Worm (Caenorhabditis elegans) whole organism, L3 larva: ENCODE results near the gene F20D6.15.

ENCODE experiments used
- R02D3.7 ChIP-seq: fragments of 150-350 bp; optimal IDR thresholded peaks from 2 replicates; lab custom pipeline; 2014; ENCODE audit warnings: missing biosample characterization, missing genetic modification characterization
- aly-2 ChIP-seq: fragments of 150-350 bp; optimal IDR thresholded peaks from 2 replicates; lab custom pipeline; 2014; ENCODE audit warnings: missing biosample characterization, missing genetic modification characterization
- ama-1 ChIP-seq: fragments of 150-350 bp; optimal IDR thresholded peaks from 2 replicates; lab custom pipeline; 2018
- ceh-16 ChIP-seq: sonication (generic microtip); optimal IDR thresholded peaks from 2 replicates; lab custom pipeline; 2017; ENCODE audit warnings: missing biosample characterization, missing genetic modification characterization
- ceh-28 ChIP-seq: fragments of 150-350 bp; optimal IDR thresholded peaks from 2 replicates; lab custom pipeline; 2014; ENCODE audit warnings: missing biosample characterization, missing genetic modification reagents, missing genetic modification characterization
- ceh-82 ChIP-seq: fragments of 150-350 bp; optimal IDR thresholded peaks from 2 replicates; lab custom pipeline; 2014; ENCODE audit warnings: missing biosample characterization, missing genetic modification characterization
- ceh-9 ChIP-seq: sonication (generic microtip); optimal IDR thresholded peaks from 2 replicates; lab custom pipeline; 2018; ENCODE audit warnings: missing biosample characterization, missing genetic modification characterization
- daf-12 ChIP-seq: fragments of 150-350 bp; optimal IDR thresholded peaks from 2 replicates; lab custom pipeline; 2014; ENCODE audit warnings: missing biosample characterization, missing genetic modification reagents, missing genetic modification characterization
- egl-27 ChIP-seq: sonication (generic microtip); optimal IDR thresholded peaks from 4 replicates; lab custom pipeline; 2017; ENCODE audit warnings: missing biosample characterization, missing genetic modification reagents, missing genetic modification characterization
- egl-5 ChIP-seq: fragments of 150-350 bp; optimal IDR thresholded peaks from 2 replicates; lab custom pipeline; 2017; ENCODE audit warnings: missing biosample characterization, missing genetic modification reagents, missing genetic modification characterization, inconsistent platforms
- elt-1 ChIP-seq: fragments of 150-350 bp; optimal IDR thresholded peaks from 2 replicates; lab custom pipeline; 2014; ENCODE audit warnings: missing biosample characterization, missing genetic modification characterization
- elt-2 ChIP-seq: sonication (generic microtip); optimal IDR thresholded peaks from 2 replicates; lab custom pipeline; 2016; ENCODE audit warnings: missing genetic modification reagents, mild to moderate bottlenecking, missing genetic modification characterization, missing compliant biosample characterization
- elt-3 ChIP-seq, 3 experiments: fragments of 150-350 bp in 1 of 3; sonication (generic microtip) in 2 of 3; optimal IDR thresholded peaks; 2 replicates in 2 of 3; 4 replicates in 1 of 3; lab custom pipeline; 2014 to 2017; ENCODE audit warnings: missing biosample characterization in 3 of 3, missing genetic modification characterization in 3 of 3
- fkh-2 ChIP-seq: fragments of 150-350 bp; optimal IDR thresholded peaks from 2 replicates; lab custom pipeline; 2014; ENCODE audit warnings: missing biosample characterization, missing genetic modification reagents, missing genetic modification characterization
- hmg-11 ChIP-seq: sonication (generic microtip); optimal IDR thresholded peaks from 2 replicates; lab custom pipeline; 2016; ENCODE audit warnings: missing genetic modification characterization, missing compliant biosample characterization
- jun-1 ChIP-seq: fragments of 150-350 bp; optimal IDR thresholded peaks from 2 replicates; lab custom pipeline; 2014; ENCODE audit warnings: missing biosample characterization, missing genetic modification reagents, missing genetic modification characterization
- lin-15B ChIP-seq: fragments of 150-350 bp; optimal IDR thresholded peaks from 2 replicates; lab custom pipeline; 2014; ENCODE audit warnings: missing biosample characterization, missing genetic modification characterization
- lin-39 ChIP-seq: fragments of 150-350 bp; optimal IDR thresholded peaks from 2 replicates; lab custom pipeline; 2018; ENCODE audit warnings: missing biosample characterization, missing genetic modification reagents, missing genetic modification characterization
- mdl-1 ChIP-seq: fragments of 150-350 bp; optimal IDR thresholded peaks from 2 replicates; lab custom pipeline; 2014; ENCODE audit warnings: missing biosample characterization, missing genetic modification characterization
- mml-1 ChIP-seq: fragments of 150-350 bp; sonication (generic microtip); optimal IDR thresholded peaks from 3 replicates; lab custom pipeline; 2014; ENCODE audit warnings: missing biosample characterization, missing genetic modification characterization
- nfya-1 ChIP-seq: sonication (generic microtip); optimal IDR thresholded peaks from 2 replicates; lab custom pipeline; 2017; ENCODE audit warnings: missing genetic modification characterization, mild to moderate bottlenecking, missing compliant biosample characterization, antibody characterized with exemption, moderate library complexity; ENCODE audit not compliant: insufficient read depth
- nhr-11 ChIP-seq: fragments of 150-350 bp; optimal IDR thresholded peaks from 2 replicates; lab custom pipeline; 2014; ENCODE audit warnings: missing biosample characterization, missing genetic modification characterization
- nhr-23 ChIP-seq: fragments of 150-350 bp; optimal IDR thresholded peaks from 2 replicates; lab custom pipeline; 2014; ENCODE audit warnings: missing biosample characterization, missing genetic modification reagents, missing genetic modification characterization
- nhr-25 ChIP-seq: sonication (generic microtip); optimal IDR thresholded peaks from 2 replicates; lab custom pipeline; 2017; ENCODE audit warnings: missing biosample characterization, missing genetic modification characterization
- nhr-43 ChIP-seq: sonication (generic microtip); optimal IDR thresholded peaks from 2 replicates; lab custom pipeline; 2016; ENCODE audit warnings: mild to moderate bottlenecking, missing genetic modification characterization, missing compliant biosample characterization; ENCODE audit not compliant: poor library complexity, severe bottlenecking
- nhr-67 ChIP-seq: fragments of 150-350 bp; optimal IDR thresholded peaks from 2 replicates; lab custom pipeline; 2014; ENCODE audit warnings: missing biosample characterization, missing genetic modification characterization
- nhr-76 ChIP-seq: fragments of 150-350 bp; sonication (generic microtip); optimal IDR thresholded peaks from 5 replicates; lab custom pipeline; 2014; ENCODE audit warnings: missing biosample characterization, missing genetic modification characterization
- nhr-77 ChIP-seq: fragments of 150-350 bp; optimal IDR thresholded peaks from 2 replicates; lab custom pipeline; 2014; ENCODE audit warnings: missing biosample characterization, missing genetic modification characterization
- pha-4 ChIP-seq: fragments of 150-350 bp; optimal IDR thresholded peaks from 2 replicates; lab custom pipeline; 2014; ENCODE audit warnings: missing biosample characterization, missing genetic modification reagents, missing genetic modification characterization
- pqm-1 ChIP-seq: fragments of 150-350 bp; optimal IDR thresholded peaks from 2 replicates; lab custom pipeline; 2017; ENCODE audit warnings: missing biosample characterization, missing genetic modification characterization, inconsistent platforms
- sea-2 ChIP-seq: fragments of 150-350 bp; sonication (generic microtip); optimal IDR thresholded peaks from 4 replicates; lab custom pipeline; 2014; ENCODE audit warnings: missing biosample characterization, missing genetic modification reagents, missing genetic modification characterization
- snpc-4 ChIP-seq: fragments of 150-350 bp; optimal IDR thresholded peaks from 2 replicates; lab custom pipeline; 2014; ENCODE audit warnings: missing biosample characterization, missing genetic modification characterization
- tbx-2 ChIP-seq: sonication (generic microtip); optimal IDR thresholded peaks from 2 replicates; lab custom pipeline; 2016; ENCODE audit warnings: mild to moderate bottlenecking, missing genetic modification characterization, missing compliant biosample characterization
- unc-39 ChIP-seq: sonication (generic microtip); optimal IDR thresholded peaks from 4 replicates; lab custom pipeline; 2017; ENCODE audit warnings: missing biosample characterization, missing genetic modification characterization
- unc-62 ChIP-seq: fragments of 150-350 bp; sonication (generic microtip); optimal IDR thresholded peaks from 4 replicates; lab custom pipeline; 2014; ENCODE audit warnings: missing biosample characterization, missing genetic modification reagents, missing genetic modification characterization
- zag-1 ChIP-seq: fragments of 150-350 bp; optimal IDR thresholded peaks from 2 replicates; lab custom pipeline; 2014; ENCODE audit warnings: missing biosample characterization, missing genetic modification characterization
- ztf-11 ChIP-seq: fragments of 150-350 bp; optimal IDR thresholded peaks from 2 replicates; lab custom pipeline; 2014; ENCODE audit warnings: missing biosample characterization, missing genetic modification characterization
- ztf-4 ChIP-seq: fragments of 150-350 bp; optimal IDR thresholded peaks from 2 replicates; lab custom pipeline; 2014; ENCODE audit warnings: missing biosample characterization, missing genetic modification characterization

Gene F20D6.15

ce11 chrV:8226812-8227211 lies 38.5 kb upstream of the F20D6.15 start, which contains the start of gene K07C11.10:
Gene K07C11.10, minus strand, starts transcription at chrV:8226912.
- TF ChIP-seq pha-4 (tag; lab: Kevin White, UChicago): no peak

ce11 chrV:8224634-8225033 lies 36.4 kb upstream of the F20D6.15 start, which contains the start of gene pax-1:
Gene pax-1, plus strand, starts transcription at chrV:8224934.
- TF ChIP-seq lin-15B (tag; lab: Kevin White, UChicago) (no peak), ceh-16 (tag; lab: Kevin White, UChicago) (no peak), aly-2 (tag; lab: Kevin White, UChicago) (no peak), ceh-28 (no peak), egl-27 (tag; lab: Kevin White, UChicago) (no peak)
- TF ChIP-seq, all 47 proteins: peak for 0

- no peak for TF ChIP-seq nhr-23 (tag; lab: Kevin White, UChicago)
- no peak for TF ChIP-seq fkh-2
- no peak for TF ChIP-seq nhr-25 (tag; lab: Kevin White, UChicago)
Observed at ce11 chrV:8223417-8223816, 35.1 kb upstream of the F20D6.15 start.

- TF ChIP-seq ceh-16 (tag; lab: Kevin White, UChicago) (no peak), elt-2 (tag; lab: Kevin White, UChicago) (no peak), unc-39 (tag; lab: Kevin White, UChicago) (no peak), pha-4 (tag; lab: Kevin White, UChicago) (peak; percentile 43), mml-1 (tag; lab: Kevin White, UChicago) (no peak), daf-12 (tag; lab: Kevin White, UChicago) (no peak), elt-3 (tag; optimal IDR thresholded peaks at IDR 0.05; lab: Kevin White, UChicago) (no peak), hmg-11 (tag; lab: Kevin White, UChicago) (no peak), ztf-11 (no peak), pqm-1 (no peak), sea-2 (no peak), nfya-1 (tag; lab: Kevin White, UChicago) (peak; percentile 41), tbx-2 (tag; lab: Kevin White, UChicago) (no peak), egl-5 (tag; lab: Kevin White, UChicago) (no peak), nhr-67 (tag; lab: Kevin White, UChicago) (no peak), R02D3.7 (no peak), nhr-25 (tag; lab: Kevin White, UChicago) (no peak), mdl-1 (tag; lab: Kevin White, UChicago) (no peak), ztf-4 (tag; lab: Kevin White, UChicago) (no peak), lin-15B (tag; lab: Kevin White, UChicago) (peak; percentile 25), snpc-4 (tag; lab: Kevin White, UChicago) (peak; percentile 53), nhr-11 (no peak), nhr-23 (tag; lab: Kevin White, UChicago) (peak; percentile 35), ama-1 (no peak), ceh-9 (no peak), elt-1 (tag; lab: Kevin White, UChicago) (no peak), fkh-2 (no peak), nhr-77 (tag; lab: Kevin White, UChicago) (no peak), nhr-76 (no peak), unc-62 (GFP tag; lab: Kevin White, UChicago) (no peak), ceh-82 (tag; lab: Kevin White, UChicago) (no peak), ceh-28 (peak; percentile 60), jun-1 (tag; lab: Kevin White, UChicago) (no peak), lin-39 (tag; lab: Kevin White, UChicago) (no peak), zag-1 (no peak)
Observed at ce11 chrV:8221083-8221538, 32.8 kb upstream of the F20D6.15 start, which contains the start of the genes cogc-6 and air-1. Gene cogc-6, minus strand, starts transcription at chrV:8221316. Gene air-1, plus strand, starts transcription at chrV:8221488.

- TF ChIP-seq ztf-4 (tag; lab: Kevin White, UChicago) (no peak), ceh-28 (no peak), tbx-2 (tag; lab: Kevin White, UChicago) (no peak), jun-1 (tag; lab: Kevin White, UChicago) (no peak), ama-1 (no peak), elt-3 (tag; optimal IDR thresholded peaks at IDR 0.05; lab: Kevin White, UChicago) (no peak), hmg-11 (tag; lab: Kevin White, UChicago) (no peak), nhr-43 (tag; lab: Kevin White, UChicago) (no peak)
Observed at ce11 chrV:8219550-8219949, 31.3 kb upstream of the F20D6.15 start.
